Worm (Caenorhabditis elegans) whole organism, early embryonic: Measurements from ENCODE around the gene igdb-1.

Experiments used
- F13C5.2 ChIP-seq: sonication (generic microtip); optimal IDR thresholded peaks from 2 replicates; lab custom pipeline; 2017; ENCODE audit warnings: mild to moderate bottlenecking, missing genetic modification characterization, inconsistent platforms, missing compliant biosample characterization
- ama-1 ChIP-seq: fragments of 150-350 bp; optimal IDR thresholded peaks from 2 replicates; lab custom pipeline; 2014
- flt-1 ChIP-seq: fragments of 200-800 bp; sonication (Bioruptor generic); IDR thresholded peaks from 2 replicates; pipeline ENCODE4 v1.3.6; 2022; ENCODE audit warnings: missing genetic modification characterization, missing compliant biosample characterization
- hmg-4 ChIP-seq: fragments of 200-800 bp; sonication (Bioruptor generic); optimal IDR thresholded peaks from 2 replicates; lab custom pipeline; 2018; ENCODE audit warnings: mild to moderate bottlenecking, missing genetic modification characterization, missing compliant biosample characterization
- hnd-1 ChIP-seq: sonication (generic microtip); optimal IDR thresholded peaks from 2 replicates; lab custom pipeline; 2016; ENCODE audit warnings: missing genetic modification characterization, missing compliant biosample characterization
- sea-1 ChIP-seq: fragments of 200-800 bp; sonication (Bioruptor generic); conservative IDR thresholded peaks from 2 replicates; pipeline ENCODE4 v1.3.6; 2022; ENCODE audit warnings: missing genetic modification characterization, missing compliant biosample characterization
- tbx-11 ChIP-seq: fragments of 200-800 bp; sonication (Bioruptor generic); IDR thresholded peaks from 2 replicates; pipeline ENCODE4 v1.3.6; 2022; ENCODE audit warnings: missing genetic modification characterization, missing compliant biosample characterization
- tbx-37 ChIP-seq: fragments of 200-800 bp; sonication (Bioruptor generic); conservative IDR thresholded peaks from 2 replicates; pipeline ENCODE4 v1.3.6; 2022; ENCODE audit warnings: missing genetic modification reagents, missing genetic modification characterization, missing compliant biosample characterization

DNA sequence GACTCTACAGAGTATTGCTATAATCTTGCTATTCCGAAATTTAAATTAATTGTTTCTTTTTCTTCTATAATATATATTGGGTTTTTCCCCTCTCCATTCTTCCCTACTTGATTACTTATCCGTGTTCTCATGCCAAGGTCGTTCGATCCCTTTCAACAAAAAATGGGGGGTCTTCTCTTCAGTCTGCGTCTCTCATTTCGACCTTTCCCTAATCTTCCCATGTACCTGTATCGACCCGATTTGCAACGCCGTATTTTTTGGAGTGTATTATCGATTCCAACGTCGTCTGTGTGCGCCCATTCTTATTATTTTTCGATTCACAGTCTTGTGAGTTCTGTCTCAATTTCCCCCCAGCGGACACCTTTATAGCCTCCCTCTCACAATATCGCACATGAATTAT, 11.1 kb upstream of the igdb-1 start:
- TF ChIP-seq tbx-11 (GFP tag; lab: Robert Waterston, UW) (no peak), hmg-4 (no peak), F13C5.2 (no peak), ama-1 (lab: Kevin White, UChicago) (no peak), tbx-37 (GFP tag; lab: Robert Waterston, UW) (no peak), sea-1 (GFP tag; lab: Robert Waterston, UW) (no peak), hnd-1 (no peak), flt-1 (GFP tag; lab: Robert Waterston, UW) (no peak)
